Worm (Caenorhabditis elegans) whole organism, L1 larva: Measurements from ENCODE around the gene vps-53.

ENCODE experiments used
- C16A3.4 ChIP-seq: fragments of 150-350 bp; optimal IDR thresholded peaks from 2 replicates; lab custom pipeline; 2014; ENCODE audit warnings: missing biosample characterization, missing genetic modification characterization
- F16B12.6 ChIP-seq: fragments of 150-350 bp; optimal IDR thresholded peaks from 2 replicates; lab custom pipeline; 2014; ENCODE audit warnings: missing biosample characterization, missing genetic modification characterization
- Y116A8C.19 ChIP-seq: sonication (generic microtip); optimal IDR thresholded peaks from 2 replicates; lab custom pipeline; 2016; ENCODE audit warnings: missing compliant biosample characterization, missing genetic modification characterization, borderline replicate concordance
- aha-1 ChIP-seq: fragments of 150-350 bp; optimal IDR thresholded peaks from 2 replicates; lab custom pipeline; 2014; ENCODE audit warnings: missing biosample characterization, missing genetic modification characterization
- alr-1 ChIP-seq: fragments of 200-800 bp; sonication (Bioruptor generic); optimal IDR thresholded peaks from 2 replicates; lab custom pipeline; 2018; ENCODE audit warnings: borderline replicate concordance, mild to moderate bottlenecking, missing genetic modification characterization, missing compliant biosample characterization
- aly-2 ChIP-seq: fragments of 150-350 bp; optimal IDR thresholded peaks from 2 replicates; lab custom pipeline; 2014; ENCODE audit warnings: missing biosample characterization, missing genetic modification characterization
- blmp-1 ChIP-seq: fragments of 150-350 bp; optimal IDR thresholded peaks from 2 replicates; lab custom pipeline; 2014; ENCODE audit warnings: missing biosample characterization, missing genetic modification characterization
- ceh-63 ChIP-seq: fragments of 200-800 bp; sonication (Bioruptor generic); optimal IDR thresholded peaks from 2 replicates; lab custom pipeline; 2018; ENCODE audit warnings: mild to moderate bottlenecking, missing genetic modification characterization, missing compliant biosample characterization
- ceh-8 ChIP-seq: fragments of 200-800 bp; sonication (Bioruptor generic); optimal IDR thresholded peaks from 2 replicates; lab custom pipeline; 2018; ENCODE audit warnings: mild to moderate bottlenecking, missing genetic modification characterization, moderate library complexity, missing compliant biosample characterization
- ces-1 ChIP-seq: fragments of 150-350 bp; optimal IDR thresholded peaks from 2 replicates; lab custom pipeline; 2014; ENCODE audit warnings: missing biosample characterization, missing genetic modification reagents, missing genetic modification characterization
- dpl-1 ChIP-seq, 3 experiments: fragments of 150-350 bp in 2 of 3; sonication (generic microtip) in 1 of 3; optimal IDR thresholded peaks; 2 replicates each; lab custom pipeline; 2014 to 2017; ENCODE audit warnings: missing biosample characterization in 3 of 3, missing genetic modification characterization in 3 of 3, missing genetic modification reagents in 3 of 3
- dsc-1 ChIP-seq: sonication (generic microtip); optimal IDR thresholded peaks from 2 replicates; lab custom pipeline; 2016; ENCODE audit warnings: mild to moderate bottlenecking, missing genetic modification characterization, missing compliant biosample characterization
- efl-1 ChIP-seq, 4 experiments: fragments of 150-350 bp; optimal IDR thresholded peaks in 3 of 4; peaks in 1 of 4; 1 replicate in 1 of 4; 2 replicates in 3 of 4; lab custom pipeline; 2014; ENCODE audit warnings: missing biosample characterization in 2 of 4, missing genetic modification characterization in 2 of 4, missing genetic modification reagents in 2 of 4
- efl-3 ChIP-seq: fragments of 200-800 bp; sonication (Bioruptor generic); optimal IDR thresholded peaks from 2 replicates; lab custom pipeline; 2018; ENCODE audit warnings: mild to moderate bottlenecking, missing genetic modification characterization, missing compliant biosample characterization
- egl-27 ChIP-seq, 2 experiments: fragments of 150-350 bp in 1 of 2; sonication (generic microtip); optimal IDR thresholded peaks; 3 replicates each; lab custom pipeline; 2017 to 2018; ENCODE audit warnings: missing biosample characterization in 2 of 2, missing genetic modification characterization in 2 of 2, missing genetic modification reagents in 2 of 2
- elt-2 ChIP-seq: sonication (generic microtip); optimal IDR thresholded peaks from 2 replicates; lab custom pipeline; 2016; ENCODE audit warnings: missing genetic modification characterization, mild to moderate bottlenecking, inconsistent platforms, missing compliant biosample characterization, missing genetic modification reagents
- elt-3 ChIP-seq, 6 experiments: fragments of 150-350 bp in 1 of 6; sonication (generic microtip); optimal IDR thresholded peaks; 2 replicates each; lab custom pipeline; 2017 to 2018; ENCODE audit warnings: missing biosample characterization in 6 of 6, missing genetic modification characterization in 6 of 6, inconsistent platforms in 1 of 6
- fkh-10 ChIP-seq: sonication (generic microtip); optimal IDR thresholded peaks from 2 replicates; lab custom pipeline; 2017; ENCODE audit warnings: missing biosample characterization, missing genetic modification reagents, missing genetic modification characterization
- fkh-4 ChIP-seq: sonication (generic microtip); optimal IDR thresholded peaks from 2 replicates; lab custom pipeline; 2016; ENCODE audit warnings: missing compliant biosample characterization, missing genetic modification characterization, borderline replicate concordance
- fkh-8 ChIP-seq: sonication (generic microtip); optimal IDR thresholded peaks from 2 replicates; lab custom pipeline; 2016; ENCODE audit warnings: mild to moderate bottlenecking, missing genetic modification characterization, missing compliant biosample characterization
- fos-1 ChIP-seq: fragments of 150-350 bp; optimal IDR thresholded peaks from 2 replicates; lab custom pipeline; 2014; ENCODE audit warnings: missing biosample characterization, missing genetic modification characterization
- hpl-2 ChIP-seq: fragments of 150-350 bp; optimal IDR thresholded peaks from 2 replicates; lab custom pipeline; 2014; ENCODE audit warnings: missing biosample characterization, missing genetic modification reagents, missing genetic modification characterization
- irx-1 ChIP-seq: sonication (generic microtip); optimal IDR thresholded peaks from 2 replicates; lab custom pipeline; 2016; ENCODE audit warnings: missing genetic modification characterization, missing compliant biosample characterization
- isw-1 ChIP-seq: fragments of 200-800 bp; sonication (Bioruptor generic); IDR thresholded peaks from 2 replicates; pipeline ENCODE4 v1.3.6; 2022; ENCODE audit warnings: missing genetic modification characterization, missing compliant biosample characterization
- lin-14 ChIP-seq: fragments of 200-800 bp; sonication (Bioruptor generic); optimal IDR thresholded peaks from 2 replicates; lab custom pipeline; 2018; ENCODE audit warnings: mild to moderate bottlenecking, missing genetic modification characterization, moderate library complexity, missing compliant biosample characterization
- lin-15B ChIP-seq: fragments of 150-350 bp; sonication (generic microtip); optimal IDR thresholded peaks from 3 replicates; lab custom pipeline; 2014; ENCODE audit warnings: missing biosample characterization, missing genetic modification characterization
- lin-35 ChIP-seq, 2 experiments: fragments of 150-350 bp; optimal IDR thresholded peaks; 2 replicates each; lab custom pipeline; 2014; ENCODE audit warnings: missing biosample characterization in 2 of 2, missing genetic modification characterization in 2 of 2, missing genetic modification reagents in 2 of 2
- lin-39 ChIP-seq: fragments of 150-350 bp; optimal IDR thresholded peaks from 2 replicates; lab custom pipeline; 2014; ENCODE audit warnings: missing biosample characterization, missing genetic modification reagents, missing genetic modification characterization
- lir-3 ChIP-seq: sonication (generic microtip); optimal IDR thresholded peaks from 2 replicates; lab custom pipeline; 2016; ENCODE audit warnings: mild to moderate bottlenecking, missing genetic modification characterization, moderate library complexity, missing compliant biosample characterization; ENCODE audit not compliant: poor library complexity
- mab-9 ChIP-seq: fragments of 200-800 bp; sonication (Bioruptor generic); IDR thresholded peaks from 2 replicates; pipeline ENCODE4 v1.3.6; 2022; ENCODE audit warnings: missing genetic modification reagents, missing genetic modification characterization, missing compliant biosample characterization
- mdl-1 ChIP-seq, 2 experiments: fragments of 150-350 bp; optimal IDR thresholded peaks; 2 replicates each; lab custom pipeline; 2014 to 2017; ENCODE audit warnings: missing biosample characterization in 2 of 2, missing genetic modification characterization in 2 of 2, inconsistent platforms in 1 of 2
- mef-2 ChIP-seq: fragments of 150-350 bp; optimal IDR thresholded peaks from 2 replicates; lab custom pipeline; 2014; ENCODE audit warnings: missing biosample characterization, missing genetic modification characterization
- nhr-11 ChIP-seq: fragments of 150-350 bp; optimal IDR thresholded peaks from 2 replicates; lab custom pipeline; 2014; ENCODE audit warnings: missing biosample characterization, missing genetic modification characterization
- nhr-20 ChIP-seq: sonication (generic microtip); optimal IDR thresholded peaks from 2 replicates; lab custom pipeline; 2016; ENCODE audit warnings: mild to moderate bottlenecking, missing genetic modification characterization, missing compliant biosample characterization
- nhr-237 ChIP-seq: fragments of 150-350 bp; optimal IDR thresholded peaks from 2 replicates; lab custom pipeline; 2014; ENCODE audit warnings: missing biosample characterization, missing genetic modification characterization
- nhr-71 ChIP-seq: sonication (generic microtip); optimal IDR thresholded peaks from 2 replicates; lab custom pipeline; 2016; ENCODE audit warnings: mild to moderate bottlenecking, missing genetic modification characterization, moderate library complexity, missing compliant biosample characterization
- nhr-76 ChIP-seq: sonication (generic microtip); optimal IDR thresholded peaks from 2 replicates; lab custom pipeline; 2017; ENCODE audit warnings: missing biosample characterization, missing genetic modification characterization
- nhr-77 ChIP-seq: fragments of 150-350 bp; optimal IDR thresholded peaks from 2 replicates; lab custom pipeline; 2014; ENCODE audit warnings: missing biosample characterization, missing genetic modification characterization
- nhr-90 ChIP-seq: sonication (generic microtip); optimal IDR thresholded peaks from 2 replicates; lab custom pipeline; 2016; ENCODE audit warnings: mild to moderate bottlenecking, missing genetic modification characterization, missing compliant biosample characterization; ENCODE audit not compliant: poor library complexity
- pax-3 ChIP-seq: fragments of 200-800 bp; sonication (Bioruptor generic); optimal IDR thresholded peaks from 2 replicates; lab custom pipeline; 2018; ENCODE audit warnings: mild to moderate bottlenecking, missing genetic modification characterization, moderate library complexity, missing compliant biosample characterization
- pqm-1 ChIP-seq: sonication (generic microtip); optimal IDR thresholded peaks from 3 replicates; lab custom pipeline; 2017; ENCODE audit warnings: missing biosample characterization, missing genetic modification characterization
- rnt-1 ChIP-seq: sonication (generic microtip); optimal IDR thresholded peaks from 2 replicates; lab custom pipeline; 2016; ENCODE audit warnings: mild to moderate bottlenecking, missing genetic modification characterization, moderate library complexity, missing compliant biosample characterization
- snu-23 ChIP-seq: sonication (generic microtip); optimal IDR thresholded peaks from 2 replicates; lab custom pipeline; 2016; ENCODE audit warnings: missing genetic modification characterization, missing compliant biosample characterization
- sptf-1 ChIP-seq: fragments of 150-350 bp; optimal IDR thresholded peaks from 2 replicates; lab custom pipeline; 2014; ENCODE audit warnings: missing biosample characterization, missing genetic modification characterization
- swsn-7 ChIP-seq: sonication (generic microtip); optimal IDR thresholded peaks from 2 replicates; lab custom pipeline; 2016; ENCODE audit warnings: missing genetic modification characterization, missing compliant biosample characterization
- tbx-2 ChIP-seq: sonication (generic microtip); optimal IDR thresholded peaks from 2 replicates; lab custom pipeline; 2016; ENCODE audit warnings: missing genetic modification characterization, missing compliant biosample characterization
- unc-130 ChIP-seq: fragments of 150-350 bp; optimal IDR thresholded peaks from 2 replicates; lab custom pipeline; 2017; ENCODE audit warnings: missing biosample characterization, missing genetic modification characterization, inconsistent platforms
- unc-30 ChIP-seq: sonication (generic microtip); optimal IDR thresholded peaks from 2 replicates; lab custom pipeline; 2017; ENCODE audit warnings: missing biosample characterization, missing genetic modification characterization
- unc-62 ChIP-seq: fragments of 150-350 bp; optimal IDR thresholded peaks from 2 replicates; lab custom pipeline; 2014; ENCODE audit warnings: missing biosample characterization, missing genetic modification reagents, missing genetic modification characterization
- vab-15 ChIP-seq: sonication (generic microtip); optimal IDR thresholded peaks from 2 replicates; lab custom pipeline; 2017; ENCODE audit warnings: missing genotype, mild to moderate bottlenecking, missing genetic modification characterization, missing compliant biosample characterization
- zag-1 ChIP-seq: fragments of 150-350 bp; optimal IDR thresholded peaks from 2 replicates; lab custom pipeline; 2014; ENCODE audit warnings: missing biosample characterization, missing genetic modification characterization
- ztf-11 ChIP-seq, 2 experiments: sonication (generic microtip); optimal IDR thresholded peaks; 2 replicates each; lab custom pipeline; 2016 to 2017; ENCODE audit warnings: missing genetic modification characterization in 2 of 2, missing biosample characterization in 1 of 2, missing compliant biosample characterization in 1 of 2

vps-53 gene

DNA sequence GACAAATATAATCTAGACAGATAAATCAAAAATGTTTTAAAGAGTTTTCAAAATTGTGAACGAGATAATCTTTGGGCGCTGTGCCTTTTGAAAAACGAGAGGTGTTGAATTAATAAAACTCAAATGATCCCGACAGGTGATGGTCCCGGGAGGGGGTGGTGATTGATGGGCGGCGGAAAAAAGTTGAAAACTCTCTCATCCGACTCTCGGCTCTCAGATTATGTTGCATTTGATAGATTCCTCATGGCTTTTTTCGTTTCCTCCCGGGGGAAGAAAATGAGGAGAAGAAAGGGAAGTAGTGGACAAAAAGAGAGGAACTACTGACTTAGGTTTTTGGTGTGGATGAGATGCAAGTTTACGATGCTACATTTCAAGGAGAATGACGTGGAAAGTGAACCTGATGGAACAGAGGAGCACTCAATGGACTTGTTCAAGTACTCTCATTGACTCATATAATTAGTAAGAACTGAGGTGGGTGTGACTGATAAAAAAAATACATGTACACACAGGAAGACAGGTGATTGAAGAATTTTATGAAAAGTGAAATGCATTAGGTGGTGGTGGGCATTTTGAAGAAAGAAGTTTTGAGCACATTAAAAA lies 25.9 kb downstream of the vps-53 start:
- TF ChIP-seq hpl-2 (GFP tag; lab: Kevin White, UChicago) (no peak), tbx-2 (tag; lab: Kevin White, UChicago) (no peak), sptf-1 (tag; lab: Kevin White, UChicago) (no peak), irx-1 (tag; lab: Kevin White, UChicago) (no peak), fkh-10 (no peak), elt-2 (tag; lab: Kevin White, UChicago) (no peak), nhr-20 (peak; percentile 20), nhr-77 (tag; lab: Kevin White, UChicago) (no peak), alr-1 (tag; lab: Kevin White, UChicago) (no peak), elt-3 (tag; optimal IDR thresholded peaks at IDR 0.05; lab: Kevin White, UChicago) (no peak), nhr-237 (tag; lab: Kevin White, UChicago) (no peak), F16B12.6 (no peak), ces-1 (GFP tag; lab: Kevin White, UChicago) (no peak), unc-30 (tag; lab: Kevin White, UChicago) (no peak), lin-14 (peak; percentile 90), pax-3 (no peak), ceh-63 (GFP tag; lab: Kevin White, UChicago) (no peak), aha-1 (tag; lab: Kevin White, UChicago) (no peak), nhr-11 (tag; lab: Kevin White, UChicago) (no peak), lin-15B (tag; lab: Kevin White, UChicago) (no peak), snu-23 (peak; percentile 19), C16A3.4 (tag; lab: Kevin White, UChicago) (no peak), swsn-7 (tag; lab: Kevin White, UChicago) (peak; percentile 24), mab-9 (no peak), zag-1 (tag; lab: Kevin White, UChicago) (no peak), dsc-1 (tag; lab: Kevin White, UChicago) (peak; percentile 75), nhr-76 (no peak), pqm-1 (tag; lab: Kevin White, UChicago) (no peak), lin-39 (peak; percentile 51), efl-1 (optimal IDR thresholded peaks at IDR 0.05; lab: Kevin White, UChicago) (no peak), efl-1 (GFP tag; optimal IDR thresholded peaks at IDR 0.05 in 1 of 2; lab: Kevin White, UChicago) (peak in 1 of 2 experiments; percentile 3), Y116A8C.19 (tag; lab: Kevin White, UChicago) (no peak), nhr-90 (tag; lab: Kevin White, UChicago) (no peak), ceh-8 (GFP tag; lab: Kevin White, UChicago) (no peak), fkh-4 (no peak), rnt-1 (tag; lab: Kevin White, UChicago) (peak; percentile 74), blmp-1 (tag; lab: Kevin White, UChicago) (no peak), aly-2 (tag; lab: Kevin White, UChicago) (no peak), lin-35 (GFP tag; optimal IDR thresholded peaks at IDR 0.05; lab: Kevin White, UChicago) (no peak), isw-1 (GFP tag; lab: Robert Waterston, UW) (no peak), dpl-1 (GFP tag; optimal IDR thresholded peaks at IDR 0.05; lab: Kevin White, UChicago) (no peak), efl-3 (GFP tag; lab: Kevin White, UChicago) (no peak), egl-27 (tag; optimal IDR thresholded peaks at IDR 0.05; lab: Kevin White, UChicago) (no peak), mdl-1 (tag; optimal IDR thresholded peaks at IDR 0.05; lab: Kevin White, UChicago) (no peak), unc-130 (tag; lab: Kevin White, UChicago) (no peak), nhr-71 (tag; lab: Kevin White, UChicago) (peak; percentile 60), vab-15 (no peak), lir-3 (tag; lab: Kevin White, UChicago) (no peak), ztf-11 (tag; optimal IDR thresholded peaks at IDR 0.05; lab: Kevin White, UChicago) (no peak), mef-2 (tag; lab: Kevin White, UChicago) (no peak), fos-1 (tag; lab: Kevin White, UChicago) (no peak), unc-62 (GFP tag; lab: Kevin White, UChicago) (no peak), fkh-8 (tag; lab: Kevin White, UChicago) (no peak)
